Worm (Caenorhabditis elegans) whole organism, young adult: ENCODE results near the gene timm-17B.2.

Source experiments
- B0019.2 ChIP-seq: fragments of 200-800 bp; sonication (Bioruptor generic); conservative IDR thresholded peaks from 2 replicates; pipeline ENCODE4 v1.3.6; 2022; ENCODE audit warnings: missing genetic modification reagents, missing genetic modification characterization, missing compliant biosample characterization
- B0336.3 ChIP-seq: fragments of 200-800 bp; sonication (Bioruptor generic); IDR thresholded peaks from 2 replicates; pipeline ENCODE4 v1.3.6; 2022; ENCODE audit warnings: missing genetic modification characterization, missing compliant biosample characterization
- D2030.7 ChIP-seq: fragments of 200-800 bp; sonication (Bioruptor generic); IDR thresholded peaks from 2 replicates; pipeline ENCODE4 v1.3.6; 2022; ENCODE audit warnings: missing genetic modification reagents, missing genetic modification characterization, missing compliant biosample characterization
- F33H1.4 ChIP-seq: fragments of 200-800 bp; sonication (Bioruptor generic); IDR thresholded peaks from 2 replicates; pipeline ENCODE4 v1.3.6; 2022; ENCODE audit warnings: missing genetic modification reagents, missing genetic modification characterization, missing compliant biosample characterization
- F37B4.10 ChIP-seq: fragments of 200-800 bp; sonication (Bioruptor generic); IDR thresholded peaks from 2 replicates; pipeline ENCODE4 v1.3.6; 2022; ENCODE audit warnings: missing genetic modification characterization, missing compliant biosample characterization
- F57A8.1 ChIP-seq: fragments of 200-800 bp; sonication (Bioruptor generic); optimal IDR thresholded peaks from 2 replicates; lab custom pipeline; 2018; ENCODE audit warnings: mild to moderate bottlenecking, missing genetic modification characterization, moderate library complexity, missing compliant biosample characterization
- F57C9.4 ChIP-seq: sonication (generic microtip); optimal IDR thresholded peaks from 2 replicates; lab custom pipeline; 2017; ENCODE audit warnings: mild to moderate bottlenecking, missing genetic modification characterization, missing compliant biosample characterization
- K11D2.4 ChIP-seq: fragments of 200-800 bp; sonication (Bioruptor generic); IDR thresholded peaks from 2 replicates; pipeline ENCODE4 v1.3.6; 2022; ENCODE audit warnings: missing genetic modification reagents, missing genetic modification characterization, missing compliant biosample characterization
- T07F8.4 ChIP-seq: sonication (generic microtip); optimal IDR thresholded peaks from 2 replicates; lab custom pipeline; 2016; ENCODE audit warnings: mild to moderate bottlenecking, missing genetic modification characterization, moderate library complexity, missing compliant biosample characterization
- Y56A3A.18 ChIP-seq: fragments of 200-800 bp; sonication (Bioruptor generic); IDR thresholded peaks from 2 replicates; pipeline ENCODE4 v1.3.6; 2022; ENCODE audit warnings: missing genetic modification reagents, missing genetic modification characterization, missing compliant biosample characterization
- Y95B8A.8 ChIP-seq: fragments of 200-800 bp; sonication (Bioruptor generic); IDR thresholded peaks from 2 replicates; pipeline ENCODE4 v1.3.6; 2022; ENCODE audit warnings: missing genetic modification reagents, missing genetic modification characterization, missing compliant biosample characterization
- akir-1 ChIP-seq: fragments of 200-800 bp; sonication (Bioruptor generic); optimal IDR thresholded peaks from 2 replicates; lab custom pipeline; 2018; ENCODE audit warnings: mild to moderate bottlenecking, missing genetic modification characterization, moderate library complexity, missing compliant biosample characterization
- aptf-3 ChIP-seq: fragments of 200-800 bp; sonication (Bioruptor generic); IDR thresholded peaks from 2 replicates; pipeline ENCODE4 v1.3.6; 2022; ENCODE audit warnings: missing genetic modification characterization, missing compliant biosample characterization
- athp-1 ChIP-seq: sonication (generic microtip); optimal IDR thresholded peaks from 2 replicates; lab custom pipeline; 2017; ENCODE audit warnings: mild to moderate bottlenecking, missing genetic modification characterization, missing compliant biosample characterization
- attf-5 ChIP-seq: fragments of 200-800 bp; sonication (Bioruptor generic); optimal IDR thresholded peaks from 2 replicates; lab custom pipeline; 2018; ENCODE audit warnings: mild to moderate bottlenecking, missing genetic modification characterization, missing compliant biosample characterization
- bed-1 ChIP-seq: fragments of 200-800 bp; sonication (Bioruptor generic); IDR thresholded peaks from 2 replicates; pipeline ENCODE4 v1.3.6; 2022; ENCODE audit warnings: missing genetic modification reagents, missing genetic modification characterization, missing compliant biosample characterization
- cebp-1 ChIP-seq, 2 experiments: fragments of 200-800 bp in 1 of 2; sonication (Bioruptor generic) in 1 of 2; sonication (generic microtip) in 1 of 2; IDR thresholded peaks in 1 of 2; optimal IDR thresholded peaks in 1 of 2; 2 replicates each; pipeline versions ENCODE4 v1.3.6 to Lab custom; 2017 to 2022; ENCODE audit warnings: missing compliant biosample characterization in 2 of 2, missing genetic modification characterization in 2 of 2, mild to moderate bottlenecking in 1 of 2, missing genetic modification reagents in 1 of 2, moderate library complexity in 1 of 2
- ceh-27 ChIP-seq: fragments of 200-800 bp; sonication (Bioruptor generic); optimal IDR thresholded peaks from 2 replicates; lab custom pipeline; 2018; ENCODE audit warnings: mild to moderate bottlenecking, missing genetic modification characterization, moderate library complexity, missing compliant biosample characterization
- ceh-40 ChIP-seq: fragments of 200-800 bp; sonication (Bioruptor generic); IDR thresholded peaks from 2 replicates; pipeline ENCODE4 v1.3.6; 2022; ENCODE audit warnings: missing genetic modification characterization, missing compliant biosample characterization
- ceh-58 ChIP-seq: fragments of 200-800 bp; sonication (Bioruptor generic); IDR thresholded peaks from 2 replicates; pipeline ENCODE4 v1.3.6; 2022; ENCODE audit warnings: missing genetic modification characterization, missing compliant biosample characterization
- chd-7 ChIP-seq: sonication (generic microtip); optimal IDR thresholded peaks from 2 replicates; lab custom pipeline; 2016; ENCODE audit warnings: mild to moderate bottlenecking, missing genetic modification characterization, moderate library complexity, missing compliant biosample characterization
- dpff-1 ChIP-seq: sonication (generic microtip); optimal IDR thresholded peaks from 2 replicates; lab custom pipeline; 2017; ENCODE audit warnings: mild to moderate bottlenecking, missing genetic modification characterization, missing compliant biosample characterization
- efl-1 ChIP-seq: fragments of 150-350 bp; optimal IDR thresholded peaks from 2 replicates; lab custom pipeline; 2014; ENCODE audit warnings: missing biosample characterization, missing genetic modification reagents, missing genetic modification characterization
- egl-18 ChIP-seq: fragments of 200-800 bp; sonication (Bioruptor generic); IDR thresholded peaks from 2 replicates; pipeline ENCODE4 v1.3.6; 2022; ENCODE audit warnings: missing genetic modification reagents, missing genetic modification characterization, missing compliant biosample characterization
- hlh-12 ChIP-seq: sonication (generic microtip); optimal IDR thresholded peaks from 2 replicates; lab custom pipeline; 2016; ENCODE audit warnings: missing genetic modification characterization, missing compliant biosample characterization
- hmg-20 ChIP-seq: fragments of 200-800 bp; sonication (Bioruptor generic); IDR thresholded peaks from 2 replicates; pipeline ENCODE4 v1.3.6; 2022; ENCODE audit warnings: missing genetic modification reagents, missing genetic modification characterization, missing compliant biosample characterization
- hrde-1 ChIP-seq: sonication (generic microtip); optimal IDR thresholded peaks from 2 replicates; lab custom pipeline; 2016; ENCODE audit warnings: missing genetic modification characterization, mild to moderate bottlenecking, missing compliant biosample characterization, moderate library complexity, missing genotype, missing genetic modification reagents, borderline replicate concordance
- hsf-1 ChIP-seq: fragments of 200-800 bp; sonication (Bioruptor generic); IDR thresholded peaks from 2 replicates; pipeline ENCODE4 v1.3.6; 2022; ENCODE audit warnings: missing genetic modification reagents, missing genetic modification characterization, missing compliant biosample characterization
- let-526 ChIP-seq: fragments of 200-800 bp; sonication (Bioruptor generic); IDR thresholded peaks from 2 replicates; pipeline ENCODE4 v1.3.6; 2022; ENCODE audit warnings: missing genetic modification reagents, missing genetic modification characterization, missing compliant biosample characterization
- lsy-27 ChIP-seq: sonication (generic microtip); optimal IDR thresholded peaks from 2 replicates; lab custom pipeline; 2017; ENCODE audit warnings: missing genetic modification characterization, mild to moderate bottlenecking, missing compliant biosample characterization, antibody characterized with exemption, missing genotype, borderline replicate concordance; ENCODE audit not compliant: insufficient read depth
- madf-3 ChIP-seq: fragments of 200-800 bp; sonication (Bioruptor generic); IDR thresholded peaks from 2 replicates; pipeline ENCODE4 v1.3.6; 2022; ENCODE audit warnings: missing genetic modification reagents, missing genetic modification characterization, missing compliant biosample characterization
- madf-6 ChIP-seq: fragments of 200-800 bp; sonication (Bioruptor generic); IDR thresholded peaks from 2 replicates; pipeline ENCODE4 v1.3.6; 2022; ENCODE audit warnings: missing genetic modification reagents, missing genetic modification characterization, missing compliant biosample characterization
- nfya-1 ChIP-seq: sonication (generic microtip); optimal IDR thresholded peaks from 2 replicates; lab custom pipeline; 2017; ENCODE audit warnings: antibody characterized with exemption, missing compliant biosample characterization, missing genetic modification characterization, borderline replicate concordance; ENCODE audit not compliant: insufficient read depth
- nhr-27 ChIP-seq: fragments of 200-800 bp; sonication (Bioruptor generic); optimal IDR thresholded peaks from 2 replicates; lab custom pipeline; 2018; ENCODE audit warnings: mild to moderate bottlenecking, missing genetic modification characterization, moderate library complexity, missing compliant biosample characterization
- nhr-90 ChIP-seq: sonication (generic microtip); optimal IDR thresholded peaks from 2 replicates; lab custom pipeline; 2016; ENCODE audit warnings: missing genotype, mild to moderate bottlenecking, missing genetic modification characterization, missing compliant biosample characterization
- rcor-1 ChIP-seq: fragments of 200-800 bp; sonication (Bioruptor generic); IDR thresholded peaks from 2 replicates; pipeline ENCODE4 v1.3.6; 2022; ENCODE audit warnings: missing genetic modification reagents, missing genetic modification characterization, missing compliant biosample characterization
- sdz-38 ChIP-seq: sonication (generic microtip); optimal IDR thresholded peaks from 2 replicates; lab custom pipeline; 2016; ENCODE audit warnings: missing genotype, missing genetic modification characterization, missing compliant biosample characterization
- sea-2 ChIP-seq: fragments of 200-800 bp; sonication (Bioruptor generic); IDR thresholded peaks from 2 replicates; pipeline ENCODE4 v1.3.6; 2022; ENCODE audit warnings: missing genetic modification characterization, missing compliant biosample characterization
- snpc-4 ChIP-seq, 5 experiments: fragments of 150-350 bp in 1 of 5; sonication (generic microtip) in 4 of 5; optimal IDR thresholded peaks; 2 replicates each; lab custom pipeline; 2014 to 2018; ENCODE audit warnings: missing genetic modification characterization in 5 of 5, missing biosample characterization in 3 of 5, antibody characterized with exemption in 2 of 5, mild to moderate bottlenecking in 2 of 5, missing compliant biosample characterization in 2 of 5, missing genotype in 2 of 5, moderate library complexity in 2 of 5, missing genetic modification reagents in 1 of 5
- sptf-2 ChIP-seq: fragments of 200-800 bp; sonication (Bioruptor generic); optimal IDR thresholded peaks from 2 replicates; lab custom pipeline; 2018; ENCODE audit warnings: mild to moderate bottlenecking, missing genetic modification characterization, missing compliant biosample characterization
- tbp1 ChIP-seq: fragments of 200-800 bp; sonication (Bioruptor generic); optimal IDR thresholded peaks from 2 replicates; lab custom pipeline; 2018; ENCODE audit warnings: mild to moderate bottlenecking, missing genetic modification characterization, missing compliant biosample characterization
- tlf-1 ChIP-seq: fragments of 200-800 bp; sonication (Bioruptor generic); optimal IDR thresholded peaks from 2 replicates; lab custom pipeline; 2018; ENCODE audit warnings: mild to moderate bottlenecking, missing genetic modification characterization, missing compliant biosample characterization
- zim-3 ChIP-seq: sonication (generic microtip); optimal IDR thresholded peaks from 2 replicates; lab custom pipeline; 2017; ENCODE audit warnings: mild to moderate bottlenecking, missing genetic modification characterization, moderate library complexity, missing compliant biosample characterization
- ztf-18 ChIP-seq: sonication (generic microtip); optimal IDR thresholded peaks from 2 replicates; lab custom pipeline; 2016; ENCODE audit warnings: missing genotype, mild to moderate bottlenecking, missing genetic modification characterization, missing compliant biosample characterization
- ztf-22 ChIP-seq: fragments of 200-800 bp; sonication (Bioruptor generic); optimal IDR thresholded peaks from 2 replicates; lab custom pipeline; 2018; ENCODE audit warnings: mild to moderate bottlenecking, missing genetic modification characterization, moderate library complexity, missing compliant biosample characterization
- ztf-26 ChIP-seq: sonication (generic microtip); optimal IDR thresholded peaks from 2 replicates; lab custom pipeline; 2017; ENCODE audit warnings: missing genetic modification characterization, missing compliant biosample characterization
- ztf-28 ChIP-seq: fragments of 200-800 bp; sonication (Bioruptor generic); IDR thresholded peaks from 2 replicates; pipeline ENCODE4 v1.3.6; 2022; ENCODE audit warnings: missing genetic modification reagents, missing genetic modification characterization, missing compliant biosample characterization

Gene timm-17B.2

DNA sequence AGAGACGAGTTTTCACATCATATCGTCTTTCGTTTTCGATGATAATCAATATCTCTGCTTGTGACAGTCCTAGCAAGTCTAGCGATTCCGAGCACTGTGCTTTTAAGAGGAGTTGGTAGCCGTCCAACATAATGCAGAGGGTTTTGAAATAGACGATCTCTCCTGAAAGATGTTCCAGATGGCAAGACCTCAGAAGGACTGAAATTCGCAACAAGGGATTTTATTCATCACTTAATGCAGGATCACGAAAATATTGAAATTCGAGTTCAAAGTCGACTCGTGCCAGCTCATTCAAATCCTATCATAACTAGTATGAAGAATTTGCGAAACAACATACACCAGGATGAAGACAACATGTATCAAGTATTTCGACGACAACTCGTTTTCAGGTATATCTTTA is 18.9 kb upstream of the timm-17B.2 start, which contains the start of gene D2096.7 (continued):
- no peak for TF ChIP-seq ztf-26 (tag; lab: Kevin White, UChicago)
- peak; percentile 96; the same call in 1 of the 2 replicates for TF ChIP-seq ceh-58 (GFP tag; lab: Robert Waterston, UW)
- TF ChIP-seq nhr-27 = peak; percentile 85
- peak; percentile 72 for TF ChIP-seq F57C9.4 (tag; lab: Kevin White, UChicago)
- peak; percentile 79 for TF ChIP-seq dpff-1 (tag; lab: Kevin White, UChicago)
- TF ChIP-seq B0019.2 (GFP tag; lab: Robert Waterston, UW) = no peak
- peak; percentile 15; the same call in 1 of the 2 replicates for TF ChIP-seq D2030.7 (GFP tag; lab: Robert Waterston, UW)
- no peak for TF ChIP-seq T07F8.4
- peak; percentile 81 for TF ChIP-seq nhr-90 (tag; lab: Kevin White, UChicago)
- TF ChIP-seq Y56A3A.18 (GFP tag; lab: Robert Waterston, UW) = peak; percentile 95
- TF ChIP-seq let-526 (GFP tag; lab: Robert Waterston, UW) = no peak
- TF ChIP-seq madf-6 (GFP tag; lab: Robert Waterston, UW) = peak; percentile 86
- TF ChIP-seq F57A8.1 (GFP tag; lab: Kevin White, UChicago) = peak; percentile 44
- TF ChIP-seq ztf-18 = peak; percentile 57
- TF ChIP-seq efl-1 (GFP tag; lab: Kevin White, UChicago) = no peak
- no peak for TF ChIP-seq ceh-40 (GFP tag; lab: Robert Waterston, UW)
- TF ChIP-seq nfya-1 = no peak
- no peak for TF ChIP-seq sea-2 (GFP tag; lab: Robert Waterston, UW)
- TF ChIP-seq hsf-1 (GFP tag; lab: Robert Waterston, UW) = peak; percentile 91
- TF ChIP-seq ceh-27 = no peak
- TF ChIP-seq egl-18 (GFP tag; lab: Robert Waterston, UW) = peak; percentile 51; the same call in 1 of the 2 replicates
- no peak for TF ChIP-seq snpc-4 (GFP tag; optimal IDR thresholded peaks at IDR 0.05; lab: Kevin White, UChicago)
- TF ChIP-seq snpc-4 (tag; optimal IDR thresholded peaks at IDR 0.05; lab: Kevin White, UChicago) = peak in 2 of 4 experiments; percentile 67 to 72
- TF ChIP-seq aptf-3 (GFP tag; lab: Robert Waterston, UW) = peak; percentile 94
- TF ChIP-seq attf-5 (GFP tag; lab: Kevin White, UChicago) = peak; percentile 67
- TF ChIP-seq ztf-28 (GFP tag; lab: Robert Waterston, UW) = no peak
- TF ChIP-seq tbp1 (GFP tag; lab: Kevin White, UChicago) = peak; percentile 72
- no peak for TF ChIP-seq sptf-2 (GFP tag; lab: Kevin White, UChicago)
- no peak for TF ChIP-seq akir-1 (GFP tag; lab: Kevin White, UChicago)
- TF ChIP-seq cebp-1 (GFP tag; IDR thresholded peaks at IDR 0.05; lab: Robert Waterston, UW) = 0 out of 2 replicates have a peak, but pooled peaks have one; percentile 19
- peak; percentile 76 for TF ChIP-seq cebp-1 (tag; optimal IDR thresholded peaks at IDR 0.05; lab: Kevin White, UChicago)
- peak; percentile 10 for TF ChIP-seq ztf-22 (GFP tag; lab: Kevin White, UChicago)
- TF ChIP-seq hmg-20 (GFP tag; lab: Robert Waterston, UW) = 0 out of 2 replicates have a peak, but pooled peaks have one; percentile 2
- TF ChIP-seq Y95B8A.8 (GFP tag; lab: Robert Waterston, UW) = peak; percentile 64; the same call in 1 of the 2 replicates
- TF ChIP-seq bed-1 = peak; percentile 92
- TF ChIP-seq tlf-1 (GFP tag; lab: Kevin White, UChicago) = peak; percentile 62
- TF ChIP-seq madf-3 = peak; percentile 91
- 0 out of 2 replicates have a peak, but pooled peaks have one; percentile 88 for TF ChIP-seq F37B4.10 (GFP tag; lab: Robert Waterston, UW)
- peak; percentile 92 for TF ChIP-seq athp-1 (tag; lab: Kevin White, UChicago)
- peak; percentile 64 for TF ChIP-seq zim-3 (tag; lab: Kevin White, UChicago)
- TF ChIP-seq hrde-1 (tag; lab: Kevin White, UChicago) = peak; percentile 96
- TF ChIP-seq hlh-12 = no peak
- TF ChIP-seq rcor-1 (GFP tag; lab: Robert Waterston, UW) = peak; percentile 60
- 0 out of 2 replicates have a peak, but pooled peaks have one; percentile 22 for TF ChIP-seq K11D2.4 (GFP tag; lab: Robert Waterston, UW)
- peak; percentile 96 for TF ChIP-seq B0336.3 (GFP tag; lab: Robert Waterston, UW)
- peak; percentile 59 for TF ChIP-seq F33H1.4 (GFP tag; lab: Robert Waterston, UW)
- peak; percentile 83 for TF ChIP-seq chd-7
- TF ChIP-seq sdz-38 = no peak
- TF ChIP-seq lsy-27 = no peak
